Fruit fly (Drosophila melanogaster): ENCODE data around the gene rudhira.

Gene rudhira

dm6 chrX:11885356-11885755 lies 68.7 kb downstream of the rudhira start (continued):
- TF ChIP-seq salm (tag; optimal IDR thresholded peaks at IDR 0.05) (peak; percentile 16), CG15696 (tag; optimal IDR thresholded peaks at IDR 0.05) (no peak), CG12104 (GFP tag; optimal IDR thresholded peaks at IDR 0.05) (peak; percentile 29), CG7963 (GFP tag; IDR thresholded peaks at IDR 0.05; ENCODE audit: partially characterized antibody) (no peak), CG11398 (GFP tag; optimal IDR thresholded peaks at IDR 0.05) (no peak), Med (GFP tag) (peak; percentile 73), hkb (optimal IDR thresholded peaks at IDR 0.05) (no peak), hkb (GFP tag; IDR thresholded peaks at IDR 0.05) (peak; percentile 55), H2.0 (GFP tag; IDR thresholded peaks at IDR 0.05) (0 out of 2 replicates have a peak, but pooled peaks have one; percentile 17), Ravus (GFP tag; IDR thresholded peaks at IDR 0.05) (no peak), HLH3B (GFP tag; IDR thresholded peaks at IDR 0.05) (peak; percentile 10; the same call in 1 of the 2 replicates), Gsc (GFP tag; IDR thresholded peaks at IDR 0.05) (no peak), Lhr (GFP tag; optimal IDR thresholded peaks at IDR 0.05) (no peak), Camta (GFP tag; optimal IDR thresholded peaks at IDR 0.05) (no peak), CG11723 (GFP tag; optimal IDR thresholded peaks at IDR 0.05) (peak; percentile 24), eyg (GFP tag; optimal IDR thresholded peaks at IDR 0.05) (no peak), NK7.1 (GFP tag; optimal IDR thresholded peaks at IDR 0.05) (no peak), Taf1 (GFP tag; IDR thresholded peaks at IDR 0.05) (no peak), tup (GFP tag; optimal IDR thresholded peaks at IDR 0.05) (no peak), gem (tag; optimal IDR thresholded peaks at IDR 0.05) (peak; percentile 71), sima (GFP tag; optimal IDR thresholded peaks at IDR 0.05) (no peak), Dfd (GFP tag; optimal IDR thresholded peaks at IDR 0.05) (no peak), Meics (GFP tag; optimal IDR thresholded peaks at IDR 0.05) (peak; percentile 62), CG7271 (tag; optimal IDR thresholded peaks at IDR 0.05) (no peak), knrl (GFP tag; IDR thresholded peaks at IDR 0.05; ENCODE audit: partially characterized antibody) (no peak), mirr (GFP tag; optimal IDR thresholded peaks at IDR 0.05) (peak; percentile 37), Eip74EF (GFP tag; optimal IDR thresholded peaks at IDR 0.05) (no peak), CG2129 (GFP tag; IDR thresholded peaks at IDR 0.05; ENCODE audit: partially characterized antibody) (no peak), Sry-δ (GFP tag; optimal IDR thresholded peaks at IDR 0.05) (no peak), Sox100B (GFP tag; optimal IDR thresholded peaks at IDR 0.05) (peak; percentile 51), seq (GFP tag; IDR thresholded peaks at IDR 0.05) (0 out of 2 replicates have a peak, but pooled peaks have one; percentile 14), maf-S (GFP tag; optimal IDR thresholded peaks at IDR 0.05) (no peak), CG10209 (GFP tag; optimal IDR thresholded peaks at IDR 0.05) (peak; percentile 65), CG1792 (GFP tag; optimal IDR thresholded peaks at IDR 0.05) (no peak), ken (GFP tag; IDR thresholded peaks at IDR 0.05) (no peak), Elba2 (GFP tag; optimal IDR thresholded peaks at IDR 0.05) (no peak), Atf3 (GFP tag; optimal IDR thresholded peaks at IDR 0.05) (no peak), bowl (GFP tag; IDR thresholded peaks at IDR 0.05) (no peak), sd (tag; optimal IDR thresholded peaks at IDR 0.05) (peak; percentile 20), Hr51 (GFP tag; optimal IDR thresholded peaks at IDR 0.05) (peak in 1 of 2 experiments; percentile 69), CG31388 (GFP tag; optimal IDR thresholded peaks at IDR 0.05) (no peak), CG11085 (GFP tag; IDR thresholded peaks at IDR 0.05) (no peak), slou (GFP tag; optimal IDR thresholded peaks at IDR 0.05) (no peak), PHDP (tag; optimal IDR thresholded peaks at IDR 0.05) (peak; percentile 64), zen2 (GFP tag; IDR thresholded peaks at IDR 0.05; ENCODE audit: partially characterized antibody) (no peak), gce (GFP tag; IDR thresholded peaks at IDR 0.05) (no peak), CG15073 (GFP tag; optimal IDR thresholded peaks at IDR 0.05) (no peak), ap (GFP tag; IDR thresholded peaks at IDR 0.05) (no peak), CG3163 (GFP tag; optimal IDR thresholded peaks at IDR 0.05) (no peak), otp (GFP tag; IDR thresholded peaks at IDR 0.05) (no peak), Hsf (GFP tag; optimal IDR thresholded peaks at IDR 0.05) (no peak), btn (GFP tag; optimal IDR thresholded peaks at IDR 0.05) (no peak)

All from whole organism, embryonic.